Worm (Caenorhabditis elegans): ENCODE measurements around the gene aff-1.

DNA sequence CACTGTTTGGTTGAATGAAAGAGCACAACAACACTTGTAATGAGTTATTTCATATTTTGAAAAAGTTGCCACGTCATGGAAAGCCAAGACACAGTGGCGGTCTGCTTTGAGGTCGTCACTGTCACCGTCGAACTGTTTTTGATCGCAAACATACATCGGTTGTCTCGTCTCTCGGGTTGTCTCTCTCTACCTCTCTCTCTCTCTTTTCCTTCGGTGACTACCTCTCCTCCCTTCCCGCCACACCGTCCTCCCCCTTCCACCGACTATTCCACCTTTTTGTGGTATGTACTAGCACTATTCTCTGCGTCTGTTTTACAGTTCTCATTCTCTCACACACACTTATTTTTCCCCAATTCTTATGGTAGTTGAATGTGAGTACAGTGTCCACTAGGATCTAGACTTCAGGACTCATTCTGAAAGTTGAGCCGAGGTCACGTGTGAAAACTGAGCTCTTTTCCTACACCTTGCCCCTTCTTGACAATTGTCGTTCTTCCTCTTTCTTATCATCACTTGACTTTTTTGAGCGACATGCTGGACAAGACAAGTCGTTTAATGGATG is 29.7 kb downstream of the aff-1 start:
- TF ChIP-seq chd-7 (tag; optimal IDR thresholded peaks at IDR 0.05), result no peak
- no peak for TF ChIP-seq hmg-20 (GFP tag; IDR thresholded peaks at IDR 0.05)
- no peak for TF ChIP-seq lin-26 (GFP tag; IDR thresholded peaks at IDR 0.05)
- TF ChIP-seq pha-4 (tag; optimal IDR thresholded peaks at IDR 0.05), result no peak
- TF ChIP-seq nfya-2 (GFP tag; IDR thresholded peaks at IDR 0.05), result no peak
- no peak for TF ChIP-seq snpc-4 (GFP tag; optimal IDR thresholded peaks at IDR 0.05)
- no peak for TF ChIP-seq snpc-4 (tag; optimal IDR thresholded peaks at IDR 0.05)
- TF ChIP-seq ceh-79 (tag; optimal IDR thresholded peaks at IDR 0.05), result no peak
- no peak for TF ChIP-seq unc-130 (GFP tag; optimal IDR thresholded peaks at IDR 0.05)
- TF ChIP-seq lag-1 (GFP tag; IDR thresholded peaks at IDR 0.05), result no peak
- TF ChIP-seq mcd-1 (GFP tag; IDR thresholded peaks at IDR 0.05), result no peak
- no peak for TF ChIP-seq ama-1 (optimal IDR thresholded peaks at IDR 0.05)
- no peak for TF ChIP-seq ama-1 (GFP tag; optimal IDR thresholded peaks at IDR 0.05)
- no peak for TF ChIP-seq madf-3 (GFP tag; IDR thresholded peaks at IDR 0.05)
- TF ChIP-seq rpc-1 (optimal IDR thresholded peaks at IDR 0.05), result no peak
- no peak for TF ChIP-seq rpc-1 (tag; optimal IDR thresholded peaks at IDR 0.05)
